Fruit fly (Drosophila melanogaster) whole organism, embryonic: Measurements from ENCODE around the gene CG32040.

ENCODE experiments used
- Bgb ChIP-seq: fragments of 200-800 bp; sonication (Bioruptor generic); IDR thresholded peaks from 2 replicates; pipeline ENCODE4 v1.3.6; 2022; ENCODE audit warnings: missing biosample characterization, missing genetic modification characterization; ENCODE audit not compliant: partially characterized antibody
- CG17612 ChIP-seq: fragments of 200-800 bp; sonication (Bioruptor generic); IDR thresholded peaks from 2 replicates; pipeline ENCODE4 v1.3.6; 2022; ENCODE audit warnings: missing biosample characterization, missing genetic modification characterization
- CG18619 ChIP-seq: fragments of 200-800 bp; sonication (Bioruptor generic); optimal IDR thresholded peaks from 3 replicates; lab custom pipeline; 2017; ENCODE audit warnings: missing biosample characterization, mild to moderate bottlenecking, missing genetic modification characterization
- CG32772 ChIP-seq: fragments of 200-800 bp; sonication (Bioruptor generic); IDR thresholded peaks from 2 replicates; pipeline ENCODE4 v1.3.6; 2022; ENCODE audit warnings: missing biosample characterization, missing genetic modification characterization
- CG8478 ChIP-seq: fragments of >200 bp; optimal IDR thresholded peaks from 2 replicates; lab custom pipeline; 2018
- CG9797 ChIP-seq: fragments of 200-800 bp; sonication (Bioruptor generic); optimal IDR thresholded peaks from 3 replicates; lab custom pipeline; 2018; ENCODE audit warnings: missing biosample characterization, mild to moderate bottlenecking, missing genetic modification characterization
- Dfd ChIP-seq, 2 experiments: fragments of >200 bp; optimal IDR thresholded peaks; 2 replicates each; lab custom pipeline; 2017; ENCODE audit warnings: missing biosample characterization in 2 of 2, missing genetic modification characterization in 2 of 2
- Ravus ChIP-seq: fragments of 200-800 bp; sonication (Bioruptor generic); IDR thresholded peaks from 2 replicates; pipeline ENCODE4 v1.3.6; 2022; ENCODE audit warnings: missing biosample characterization, missing genetic modification characterization
- abd-A ChIP-seq: fragments of 200-800 bp; sonication (Bioruptor generic); optimal IDR thresholded peaks from 3 replicates; lab custom pipeline; 2019; ENCODE audit warnings: missing biosample characterization, mild to moderate bottlenecking, missing genetic modification characterization, moderate library complexity

dm6 chr3L:9355555-9355954, 1.7 kb downstream of the CG32040 start:
- no peak for TF ChIP-seq CG18619
- no peak for TF ChIP-seq CG8478
- TF ChIP-seq Ravus = no peak
- TF ChIP-seq CG32772 (GFP tag; lab: Robert Waterston, UW) = no peak
- no peak for TF ChIP-seq CG9797 (GFP tag; lab: Kevin White, UChicago)
- TF ChIP-seq abd-A (tag; lab: Kevin White, UChicago) = no peak
- no peak for TF ChIP-seq Bgb (GFP tag; lab: Robert Waterston, UW)
- no peak for TF ChIP-seq CG17612 (GFP tag; lab: Robert Waterston, UW)
- TF ChIP-seq Dfd (GFP tag; optimal IDR thresholded peaks at IDR 0.05; lab: Kevin White, UChicago) = no peak
